Worm (Caenorhabditis elegans) whole organism, late embryonic: ENCODE data around the gene C53A5.16.

Experiments
- ceh-45 ChIP-seq: fragments of 200-800 bp; sonication (Bioruptor generic); IDR thresholded peaks from 2 replicates; pipeline ENCODE4 v1.3.6; 2022; ENCODE audit warnings: missing genetic modification reagents, missing genetic modification characterization, missing compliant biosample characterization
- dve-1 ChIP-seq: sonication (generic microtip); optimal IDR thresholded peaks from 2 replicates; lab custom pipeline; 2017; ENCODE audit warnings: antibody characterized with exemption, mild to moderate bottlenecking, missing genetic modification characterization, missing compliant biosample characterization
- mec-3 ChIP-seq: sonication (generic microtip); optimal IDR thresholded peaks from 2 replicates; lab custom pipeline; 2016; ENCODE audit warnings: borderline replicate concordance, missing genetic modification characterization, missing compliant biosample characterization
- nhr-11 ChIP-seq: fragments of 150-350 bp; optimal IDR thresholded peaks from 2 replicates; lab custom pipeline; 2014; ENCODE audit warnings: missing biosample characterization, missing genetic modification characterization
- pha-4 ChIP-seq: fragments of 150-350 bp; optimal IDR thresholded peaks from 2 replicates; lab custom pipeline; 2018; ENCODE audit warnings: missing biosample characterization, missing genetic modification reagents, missing genetic modification characterization
- pqm-1 ChIP-seq: sonication (generic microtip); optimal IDR thresholded peaks from 2 replicates; lab custom pipeline; 2016; ENCODE audit warnings: missing genetic modification characterization, missing compliant biosample characterization
- sox-4 ChIP-seq: sonication (generic microtip); optimal IDR thresholded peaks from 2 replicates; lab custom pipeline; 2017; ENCODE audit warnings: mild to moderate bottlenecking, missing genetic modification characterization, inconsistent platforms, missing compliant biosample characterization

- TF ChIP-seq pqm-1 (tag; lab: Kevin White, UChicago) (no peak), mec-3 (tag; lab: Kevin White, UChicago) (no peak), pha-4 (tag; lab: Kevin White, UChicago) (no peak), nhr-11 (no peak), ceh-45 (GFP tag; lab: Robert Waterston, UW) (no peak), dve-1 (tag; lab: Kevin White, UChicago) (no peak), sox-4 (tag; lab: Kevin White, UChicago) (no peak)
Measured at ce11 chrV:14495493-14495892, 26.9 kb downstream of the C53A5.16 start.
